Fruit fly (Drosophila melanogaster): ENCODE measurements around the gene Marcal1.

Gene Marcal1

dm6 chr2L:4965420-4965819 is 10.1 kb downstream of the Marcal1 start, which contains the start of gene CG34125 (continued):
- TF ChIP-seq Bteb2 (GFP tag; optimal IDR thresholded peaks at IDR 0.05) (no peak), CG4328 (GFP tag; optimal IDR thresholded peaks at IDR 0.05) (no peak), CG15514 (GFP tag; optimal IDR thresholded peaks at IDR 0.05) (peak; percentile 81), gsb (GFP tag; IDR thresholded peaks at IDR 0.05) (no peak), crp (GFP tag; optimal IDR thresholded peaks at IDR 0.05) (no peak), Fer1 (GFP tag; optimal IDR thresholded peaks at IDR 0.05) (no peak), gcm (GFP tag; optimal IDR thresholded peaks at IDR 0.05) (no peak), pzg (GFP tag; optimal IDR thresholded peaks at IDR 0.05) (peak; percentile 33), aop (GFP tag; IDR thresholded peaks at IDR 0.05) (no peak), Med (GFP tag) (peak; percentile 67), CG7745 (tag; optimal IDR thresholded peaks at IDR 0.05) (no peak), CG11456 (GFP tag; IDR thresholded peaks at IDR 0.05) (0 out of 3 replicates have a peak, but pooled peaks have one; percentile 47), Taf1 (GFP tag; IDR thresholded peaks at IDR 0.05) (no peak), CG9932 (GFP tag; IDR thresholded peaks at IDR 0.05) (peak; percentile 44; the same call in 1 of the 2 replicates), Deaf1 (tag; optimal IDR thresholded peaks at IDR 0.05) (no peak), chn (GFP tag; optimal IDR thresholded peaks at IDR 0.05) (no peak), CG15269 (tag; optimal IDR thresholded peaks at IDR 0.05) (no peak), CG10366 (GFP tag; IDR thresholded peaks at IDR 0.05) (0 out of 2 replicates have a peak, but pooled peaks have one; percentile 10), tio (GFP tag; optimal IDR thresholded peaks at IDR 0.05) (no peak), CG7963 (GFP tag; IDR thresholded peaks at IDR 0.05; ENCODE audit: partially characterized antibody) (no peak), pfk (GFP tag; optimal IDR thresholded peaks at IDR 0.05) (no peak), NfI (GFP tag; optimal IDR thresholded peaks at IDR 0.05) (no peak), CG13287 (GFP tag; IDR thresholded peaks at IDR 0.05; ENCODE audit: partially characterized antibody) (peak; percentile 22; the same call in 1 of the 2 replicates), ems (GFP tag; optimal IDR thresholded peaks at IDR 0.05) (peak; percentile 10), row (GFP tag; IDR thresholded peaks at IDR 0.05) (peak; percentile 86), pan (optimal IDR thresholded peaks at IDR 0.05) (no peak), pan (GFP tag; optimal IDR thresholded peaks at IDR 0.05 in 1 of 2, IDR thresholded peaks at IDR 0.05 in 1 of 2) (peak in 1 of 2 experiments; percentile 32), HmgZ (tag; optimal IDR thresholded peaks at IDR 0.05) (peak; percentile 13), wek (GFP tag; optimal IDR thresholded peaks at IDR 0.05) (no peak), chinmo (GFP tag; IDR thresholded peaks at IDR 0.05; ENCODE audit: partially characterized antibody) (peak; percentile 68; the same call in 1 of the 4 replicates), CG17829 (tag; optimal IDR thresholded peaks at IDR 0.05) (no peak)

- TF ChIP-seq z (GFP tag; IDR thresholded peaks at IDR 0.05) (0 out of 3 replicates have a peak, but pooled peaks have one; percentile 57), sug (tag; optimal IDR thresholded peaks at IDR 0.05) (no peak), Med (GFP tag) (peak; percentile 68)
Measured at dm6 chr2L:4965923-4966322, 10.6 kb downstream of the Marcal1 start.

dm6 chr2L:4967511-4967910 is 12.2 kb downstream of the Marcal1 start, which contains the start of gene eIF3i:
eIF3i (minus strand) TSS chr2L:4967775.
- TF ChIP-seq h (optimal IDR thresholded peaks at IDR 0.05) (no peak), stwl (tag; optimal IDR thresholded peaks at IDR 0.05) (peak; percentile 11), MESR4 (GFP tag; optimal IDR thresholded peaks at IDR 0.05) (peak; percentile 66), phol (tag; optimal IDR thresholded peaks at IDR 0.05) (peak; percentile 1), CG15479 (GFP tag; optimal IDR thresholded peaks at IDR 0.05) (peak; percentile 28), sisA (GFP tag; IDR thresholded peaks at IDR 0.05) (no peak), MTF-1 (GFP tag; optimal IDR thresholded peaks at IDR 0.05; ENCODE audit: borderline replicate concordance) (no peak), Meics (GFP tag; optimal IDR thresholded peaks at IDR 0.05) (no peak), sob (GFP tag; IDR thresholded peaks at IDR 0.05) (no peak), caup (GFP tag; optimal IDR thresholded peaks at IDR 0.05; ENCODE audit: severe bottlenecking) (no peak), nmo (GFP tag; optimal IDR thresholded peaks at IDR 0.05) (no peak), CG3065 (GFP tag; optimal IDR thresholded peaks at IDR 0.05) (no peak), Camta (GFP tag; optimal IDR thresholded peaks at IDR 0.05) (no peak), lola (GFP tag; optimal IDR thresholded peaks at IDR 0.05) (no peak), CG2875 (GFP tag; optimal IDR thresholded peaks at IDR 0.05) (no peak), CG34422 (GFP tag; IDR thresholded peaks at IDR 0.05) (peak; percentile 49; the same call in 1 of the 3 replicates)

Data from whole organism, embryonic.